Fruit fly (Drosophila melanogaster) whole organism, prepupa: ENCODE data around the gene CG16717.

Experiments
- Blimp-1 ChIP-seq: fragments of 200-800 bp; sonication (Bioruptor generic); optimal IDR thresholded peaks from 3 replicates; lab custom pipeline; 2017; ENCODE audit warnings: missing biosample characterization, missing genetic modification characterization, mild to moderate bottlenecking, moderate library complexity, missing genetic modification reagents
- CG10669 ChIP-seq: fragments of 200-800 bp; sonication (Bioruptor generic); optimal IDR thresholded peaks from 3 replicates; lab custom pipeline; 2018; ENCODE audit warnings: missing biosample characterization, mild to moderate bottlenecking, missing genetic modification characterization, moderate library complexity
- CG11294 ChIP-seq: fragments of 200-800 bp; sonication (Bioruptor generic); IDR thresholded peaks from 2 replicates; pipeline ENCODE4 v1.3.6; 2022; ENCODE audit warnings: missing biosample characterization, missing genetic modification characterization
- CG11762 ChIP-seq: fragments of 200-800 bp; sonication (Bioruptor generic); optimal IDR thresholded peaks from 3 replicates; lab custom pipeline; 2016; ENCODE audit warnings: missing biosample characterization, missing genetic modification characterization; ENCODE audit not compliant: insufficient read depth
- CG11902 ChIP-seq: fragments of 200-800 bp; sonication (Bioruptor generic); optimal IDR thresholded peaks from 3 replicates; lab custom pipeline; 2016; ENCODE audit warnings: missing biosample characterization, missing genetic modification characterization
- CG15336 ChIP-seq: fragments of 200-800 bp; sonication (Bioruptor generic); IDR thresholded peaks from 2 replicates; pipeline ENCODE4 v1.3.6; 2022; ENCODE audit warnings: missing biosample characterization, missing genetic modification characterization
- CG1621 ChIP-seq: fragments of 200-800 bp; sonication (Bioruptor generic); optimal IDR thresholded peaks from 3 replicates; lab custom pipeline; 2018; ENCODE audit warnings: missing biosample characterization, mild to moderate bottlenecking, missing genetic modification characterization
- CG31627 ChIP-seq: fragments of 200-800 bp; sonication (Bioruptor generic); optimal IDR thresholded peaks from 3 replicates; lab custom pipeline; 2016; ENCODE audit warnings: missing biosample characterization, missing genetic modification characterization
- CG34406 ChIP-seq: fragments of 200-800 bp; sonication (Bioruptor generic); optimal IDR thresholded peaks from 3 replicates; lab custom pipeline; 2016; ENCODE audit warnings: missing biosample characterization, missing genetic modification characterization
- CG3919 ChIP-seq: fragments of 200-800 bp; sonication (Bioruptor generic); optimal IDR thresholded peaks from 3 replicates; lab custom pipeline; 2016; ENCODE audit warnings: missing biosample characterization, missing genetic modification characterization
- CG4318 ChIP-seq: fragments of 200-800 bp; sonication (Bioruptor generic); optimal IDR thresholded peaks from 3 replicates; lab custom pipeline; 2017; ENCODE audit warnings: missing biosample characterization, mild to moderate bottlenecking, missing genetic modification characterization
- CG6163 ChIP-seq: fragments of 200-800 bp; sonication (Bioruptor generic); IDR thresholded peaks from 3 replicates; pipeline ENCODE4 v1.3.6; 2022; ENCODE audit warnings: missing biosample characterization, missing genetic modification characterization
- CG6276 ChIP-seq: fragments of 200-800 bp; sonication (Bioruptor generic); optimal IDR thresholded peaks from 2 replicates; lab custom pipeline; 2017; ENCODE audit warnings: missing biosample characterization, mild to moderate bottlenecking, missing genetic modification characterization
- CG6792 ChIP-seq: fragments of 200-800 bp; sonication (Bioruptor generic); optimal IDR thresholded peaks from 3 replicates; lab custom pipeline; 2016; ENCODE audit warnings: missing biosample characterization, missing genetic modification characterization
- CG6808 ChIP-seq: fragments of 200-800 bp; sonication (Bioruptor generic); optimal IDR thresholded peaks from 3 replicates; lab custom pipeline; 2017; ENCODE audit warnings: missing biosample characterization, missing genetic modification characterization, mild to moderate bottlenecking, moderate library complexity, missing genetic modification reagents
- CG7368 ChIP-seq: fragments of 200-800 bp; sonication (Bioruptor generic); optimal IDR thresholded peaks from 3 replicates; lab custom pipeline; 2016; ENCODE audit warnings: missing biosample characterization, missing genetic modification characterization
- CG8119 ChIP-seq: fragments of 200-800 bp; sonication (Bioruptor generic); IDR thresholded peaks from 3 replicates; pipeline ENCODE4 v1.3.6; 2022; ENCODE audit warnings: missing biosample characterization, missing genetic modification characterization
- CG8632 ChIP-seq: fragments of 200-800 bp; sonication (Bioruptor generic); optimal IDR thresholded peaks from 3 replicates; lab custom pipeline; 2016; ENCODE audit warnings: missing biosample characterization, missing genetic modification characterization
- CG9139 ChIP-seq: fragments of 200-800 bp; sonication (Bioruptor generic); optimal IDR thresholded peaks from 3 replicates; lab custom pipeline; 2017; ENCODE audit warnings: missing biosample characterization, mild to moderate bottlenecking, missing genetic modification characterization
- Eip75B ChIP-seq: fragments of 200-800 bp; sonication (Bioruptor generic); optimal IDR thresholded peaks from 3 replicates; lab custom pipeline; 2016; ENCODE audit warnings: missing biosample characterization, missing genetic modification characterization
- Eip93F ChIP-seq: fragments of 200-800 bp; sonication (Bioruptor generic); optimal IDR thresholded peaks from 2 replicates; lab custom pipeline; 2016; ENCODE audit warnings: missing biosample characterization, mild to moderate bottlenecking, missing genetic modification characterization
- Ets21C ChIP-seq: fragments of 200-800 bp; sonication (Bioruptor generic); optimal IDR thresholded peaks from 3 replicates; lab custom pipeline; 2016; ENCODE audit warnings: missing biosample characterization, missing genetic modification characterization
- Ets96B ChIP-seq: fragments of 200-800 bp; optimal IDR thresholded peaks from 2 replicates; lab custom pipeline; 2019; ENCODE audit warnings: missing biosample characterization, mild to moderate bottlenecking, missing genetic modification characterization, moderate library complexity
- Gug ChIP-seq: fragments of 200-800 bp; sonication (Bioruptor generic); IDR thresholded peaks from 2 replicates; pipeline ENCODE4 v1.3.6; 2022; ENCODE audit warnings: missing biosample characterization, missing genetic modification characterization
- Hr38 ChIP-seq: sonication (Bioruptor generic); optimal IDR thresholded peaks from 2 replicates; lab custom pipeline; 2016; ENCODE audit warnings: missing biosample characterization, missing genetic modification characterization
- Hr39 ChIP-seq: fragments of 200-800 bp; sonication (Bioruptor generic); optimal IDR thresholded peaks from 2 replicates; lab custom pipeline; 2016; ENCODE audit warnings: missing biosample characterization, missing genetic modification characterization
- OdsH ChIP-seq: fragments of 200-800 bp; sonication (Bioruptor generic); optimal IDR thresholded peaks from 3 replicates; lab custom pipeline; 2016; ENCODE audit warnings: missing biosample characterization, missing genetic modification characterization
- Sox14 ChIP-seq: fragments of 200-800 bp; sonication (Bioruptor generic); optimal IDR thresholded peaks from 3 replicates; lab custom pipeline; 2016; ENCODE audit warnings: missing biosample characterization, missing genetic modification characterization
- Sox15 ChIP-seq: fragments of 200-800 bp; sonication (Bioruptor generic); optimal IDR thresholded peaks from 3 replicates; lab custom pipeline; 2016; ENCODE audit warnings: missing biosample characterization, missing genetic modification characterization
- achi ChIP-seq: fragments of 200-800 bp; sonication (Bioruptor generic); optimal IDR thresholded peaks from 3 replicates; lab custom pipeline; 2016; ENCODE audit warnings: missing biosample characterization, missing genetic modification characterization
- acj6 ChIP-seq: fragments of 200-800 bp; sonication (Bioruptor generic); optimal IDR thresholded peaks from 3 replicates; lab custom pipeline; 2016; ENCODE audit warnings: missing biosample characterization, missing genetic modification characterization
- cyc ChIP-seq: fragments of 200-800 bp; sonication (Bioruptor generic); optimal IDR thresholded peaks from 3 replicates; lab custom pipeline; 2016; ENCODE audit warnings: missing biosample characterization, missing genetic modification characterization
- dac ChIP-seq: fragments of 200-800 bp; sonication (Bioruptor generic); optimal IDR thresholded peaks from 2 replicates; lab custom pipeline; 2017; ENCODE audit warnings: missing biosample characterization, mild to moderate bottlenecking, missing genetic modification characterization
- dsx ChIP-seq: fragments of 200-800 bp; optimal IDR thresholded peaks from 3 replicates; lab custom pipeline; 2019; ENCODE audit warnings: missing biosample characterization, mild to moderate bottlenecking, missing genetic modification characterization, moderate library complexity; ENCODE audit not compliant: poor library complexity, severe bottlenecking
- eg ChIP-seq: fragments of 200-800 bp; sonication (Bioruptor generic); IDR thresholded peaks from 3 replicates; pipeline ENCODE4 v1.3.6; 2022; ENCODE audit warnings: missing biosample characterization, missing genetic modification characterization
- esn ChIP-seq: fragments of 200-800 bp; sonication (Bioruptor generic); optimal IDR thresholded peaks from 2 replicates; lab custom pipeline; 2016; ENCODE audit warnings: missing biosample characterization, mild to moderate bottlenecking, missing genetic modification characterization, moderate library complexity
- fd59A ChIP-seq: fragments of 200-800 bp; sonication (Bioruptor generic); optimal IDR thresholded peaks from 2 replicates; lab custom pipeline; 2017; ENCODE audit warnings: missing biosample characterization, mild to moderate bottlenecking, missing genetic modification characterization, missing genetic modification reagents
- fd85E ChIP-seq: fragments of 200-800 bp; sonication (Bioruptor generic); optimal IDR thresholded peaks from 3 replicates; lab custom pipeline; 2016; ENCODE audit warnings: missing biosample characterization, missing genetic modification characterization
- fkh ChIP-seq: fragments of 200-800 bp; sonication (Bioruptor generic); optimal IDR thresholded peaks from 3 replicates; lab custom pipeline; 2017; ENCODE audit warnings: missing biosample characterization, mild to moderate bottlenecking, missing genetic modification characterization, moderate library complexity
- lz ChIP-seq: fragments of 200-800 bp; sonication (Bioruptor generic); optimal IDR thresholded peaks from 3 replicates; lab custom pipeline; 2016; ENCODE audit warnings: missing biosample characterization, missing genetic modification characterization
- net ChIP-seq: fragments of 200-800 bp; sonication (Bioruptor generic); optimal IDR thresholded peaks from 3 replicates; lab custom pipeline; 2016; ENCODE audit warnings: missing biosample characterization, missing genetic modification characterization
- salr ChIP-seq, 2 experiments: fragments of 200-800 bp; sonication (Bioruptor generic); optimal IDR thresholded peaks; 3 replicates each; lab custom pipeline; 2016 to 2018; ENCODE audit warnings: missing biosample characterization in 2 of 2, missing genetic modification characterization in 2 of 2, mild to moderate bottlenecking in 1 of 2
- svp ChIP-seq: fragments of 200-800 bp; sonication (Bioruptor generic); peaks from one replicate; lab custom pipeline; 2016; ENCODE audit warnings: missing biosample characterization, missing genetic modification characterization
- topi ChIP-seq: fragments of 200-800 bp; sonication (Bioruptor generic); optimal IDR thresholded peaks from 3 replicates; lab custom pipeline; 2016; ENCODE audit warnings: missing biosample characterization, missing genetic modification characterization
- vri ChIP-seq: fragments of 200-800 bp; sonication (Bioruptor generic); optimal IDR thresholded peaks from 3 replicates; lab custom pipeline; 2016; ENCODE audit warnings: missing biosample characterization, mild to moderate bottlenecking, missing genetic modification characterization

The CG16717 gene

dm6 chr3L:9692892-9693551 is 14.0 kb downstream of the CG16717 start (continued):
- TF ChIP-seq CG9139 (GFP tag; lab: Kevin White, UChicago) (peak; percentile 83), CG3919 (GFP tag; lab: Kevin White, UChicago) (peak; percentile 96), CG1621 (tag; lab: Kevin White, UChicago) (peak; percentile 78), Gug (peak; percentile 80; the same call in 1 of the 2 replicates), svp (GFP tag; lab: Kevin White, UChicago) (peak; percentile 99), acj6 (GFP tag; lab: Kevin White, UChicago) (peak; percentile 95), CG10669 (GFP tag; lab: Kevin White, UChicago) (peak; percentile 90), fd85E (GFP tag; lab: Kevin White, UChicago) (peak; percentile 64), Ets21C (GFP tag; lab: Kevin White, UChicago) (peak; percentile 95), fd59A (GFP tag; lab: Kevin White, UChicago) (peak; percentile 95), topi (GFP tag; lab: Kevin White, UChicago) (peak; percentile 97), CG8632 (GFP tag; lab: Kevin White, UChicago) (peak; percentile 94), achi (peak; percentile 94), Ets96B (peak; percentile 89), CG34406 (GFP tag; lab: Kevin White, UChicago) (peak; percentile 94), esn (GFP tag; lab: Kevin White, UChicago) (peak; percentile 98), net (peak; percentile 96), dsx (GFP tag; lab: Kevin White, UChicago) (peak; percentile 81), fkh (GFP tag; lab: Kevin White, UChicago) (peak; percentile 78), CG4318 (GFP tag; lab: Kevin White, UChicago) (peak; percentile 96), CG11294 (GFP tag; lab: Robert Waterston, UW) (peak; percentile 81), CG15336 (GFP tag; lab: Robert Waterston, UW) (peak; percentile 83), OdsH (GFP tag; lab: Kevin White, UChicago) (peak; percentile 96), vri (GFP tag; lab: Kevin White, UChicago) (peak; percentile 84), CG6808 (peak; percentile 95), Blimp-1 (peak; percentile 86), Eip93F (GFP tag; lab: Kevin White, UChicago) (peak; percentile 77), Sox15 (GFP tag; lab: Kevin White, UChicago) (peak; percentile 95), dac (GFP tag; lab: Kevin White, UChicago) (peak; percentile 92), salr (GFP tag; optimal IDR thresholded peaks at IDR 0.05; lab: Kevin White, UChicago) (peak; percentile 76 to 97), Eip75B (GFP tag; lab: Kevin White, UChicago) (peak; percentile 97), lz (GFP tag; lab: Kevin White, UChicago) (peak; percentile 97), CG7368 (peak; percentile 86), CG31627 (peak; percentile 96), CG6792 (GFP tag; lab: Kevin White, UChicago) (peak; percentile 96), CG11762 (peak; percentile 92), Hr39 (GFP tag; lab: Kevin White, UChicago) (peak; percentile 97), Hr38 (peak; percentile 33), CG11902 (GFP tag; lab: Kevin White, UChicago) (peak; percentile 93), Sox14 (GFP tag; lab: Kevin White, UChicago) (peak; percentile 97)

dm6 chr3L:9693552-9694133 is 14.6 kb downstream of the CG16717 start:
- TF ChIP-seq CG8119 (GFP tag; lab: Robert Waterston, UW) (peak; percentile 43; the same call in 2 of the 3 replicates), fkh (GFP tag; lab: Kevin White, UChicago) (peak; percentile 24), CG6276 (peak; percentile 2), CG7368 (no peak), CG1621 (tag; lab: Kevin White, UChicago) (no peak), cyc (GFP tag; lab: Kevin White, UChicago) (no peak), CG6163 (GFP tag; lab: Robert Waterston, UW) (peak; percentile 24; the same call in 1 of the 3 replicates), achi (peak; percentile 18), eg (peak; percentile 41; the same call in 1 of the 3 replicates), CG15336 (GFP tag; lab: Robert Waterston, UW) (peak; percentile 27; the same call in 1 of the 2 replicates)
- TF ChIP-seq, all 60 proteins: peak for 7
